Fruit fly (Drosophila melanogaster) whole organism, pupa: ENCODE measurements around the gene RpS4.

Experiments
- CG10348 ChIP-seq: fragments of 200-800 bp; sonication (Bioruptor generic); IDR thresholded peaks from 2 replicates; pipeline ENCODE4 v1.3.6; 2022; ENCODE audit warnings: missing biosample characterization, missing genetic modification characterization
- Snoo ChIP-seq: fragments of 200-800 bp; sonication (Bioruptor generic); optimal IDR thresholded peaks from 3 replicates; lab custom pipeline; 2017; ENCODE audit warnings: missing biosample characterization, mild to moderate bottlenecking, missing genetic modification characterization, inconsistent platforms
- fd96Ca ChIP-seq: fragments of 200-800 bp; sonication (Bioruptor generic); IDR thresholded peaks from 3 replicates; pipeline ENCODE4 v1.3.6; 2022; ENCODE audit warnings: missing biosample characterization, missing genetic modification characterization

DNA sequence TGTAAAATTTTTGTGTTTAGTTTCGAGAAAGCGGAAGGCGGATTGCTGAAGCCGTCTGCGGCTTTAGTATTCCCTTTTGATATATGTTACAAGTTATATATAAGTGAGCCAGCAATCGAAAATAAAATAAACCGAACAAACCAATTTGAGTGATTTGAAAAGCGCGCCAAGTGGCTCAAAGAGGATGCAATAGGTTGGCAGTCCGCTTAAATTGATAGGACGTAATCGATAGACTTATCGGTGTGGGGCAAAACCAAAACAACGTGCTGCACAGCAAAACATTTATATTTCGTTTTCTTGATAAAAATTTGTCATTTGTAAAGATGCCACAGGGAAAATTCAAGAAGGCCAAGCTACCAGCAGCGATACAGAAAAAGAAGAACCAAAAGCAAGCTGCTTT, 5.2 kb downstream of the RpS4 start, which contains the start of gene CG11279:
- no peak for TF ChIP-seq CG10348 (GFP tag; lab: Robert Waterston, UW)
- no peak for TF ChIP-seq Snoo (tag; lab: Kevin White, UChicago)
- TF ChIP-seq fd96Ca (GFP tag; lab: Robert Waterston, UW) = no peak
